Fruit fly (Drosophila melanogaster) whole organism, pupa: ENCODE measurements around the gene CG12560.

ENCODE experiments used
- CG10348 ChIP-seq: fragments of 200-800 bp; sonication (Bioruptor generic); IDR thresholded peaks from 2 replicates; pipeline ENCODE4 v1.3.6; 2022; ENCODE audit warnings: missing biosample characterization, missing genetic modification characterization
- CG12605 ChIP-seq: fragments of 200-800 bp; sonication (Bioruptor generic); IDR thresholded peaks from 2 replicates; pipeline ENCODE4 v1.3.6; 2022; ENCODE audit warnings: missing biosample characterization, missing genetic modification characterization
- CG13204 ChIP-seq: fragments of 200-800 bp; sonication (Bioruptor generic); optimal IDR thresholded peaks from 2 replicates; lab custom pipeline; 2018; ENCODE audit warnings: missing biosample characterization, mild to moderate bottlenecking, missing genetic modification characterization, moderate library complexity
- CG14655 ChIP-seq: fragments of 200-800 bp; sonication (Bioruptor generic); optimal IDR thresholded peaks from 3 replicates; lab custom pipeline; 2017; ENCODE audit warnings: mild to moderate bottlenecking, missing biosample characterization, missing genetic modification reagents, missing genetic modification characterization
- CG15710 ChIP-seq: fragments of 200-800 bp; sonication (Bioruptor generic); optimal IDR thresholded peaks from 2 replicates; lab custom pipeline; 2018; ENCODE audit warnings: missing biosample characterization, mild to moderate bottlenecking, missing genetic modification characterization, moderate library complexity
- CG17806 ChIP-seq: fragments of 200-800 bp; sonication (Bioruptor generic); optimal IDR thresholded peaks from 2 replicates; lab custom pipeline; 2018; ENCODE audit warnings: missing biosample characterization, mild to moderate bottlenecking, missing genetic modification characterization, moderate library complexity
- CG32121 ChIP-seq: fragments of 200-800 bp; sonication (Bioruptor generic); IDR thresholded peaks from 2 replicates; pipeline ENCODE4 v1.3.6; 2022; ENCODE audit warnings: missing biosample characterization, missing genetic modification characterization
- CG34367 ChIP-seq: fragments of 200-800 bp; sonication (Bioruptor generic); optimal IDR thresholded peaks from 2 replicates; lab custom pipeline; 2018; ENCODE audit warnings: missing biosample characterization, mild to moderate bottlenecking, missing genetic modification characterization
- CG4496 ChIP-seq: fragments of 200-800 bp; sonication (Bioruptor generic); IDR thresholded peaks from 3 replicates; pipeline ENCODE4 v1.3.6; 2022; ENCODE audit warnings: missing biosample characterization, missing genetic modification characterization
- CG8159 ChIP-seq: fragments of 200-800 bp; sonication (Bioruptor generic); optimal IDR thresholded peaks from 3 replicates; lab custom pipeline; 2018; ENCODE audit warnings: missing biosample characterization, mild to moderate bottlenecking, missing genetic modification characterization, moderate library complexity
- CG8301 ChIP-seq: fragments of 200-800 bp; sonication (Bioruptor generic); optimal IDR thresholded peaks from 2 replicates; lab custom pipeline; 2018; ENCODE audit warnings: missing biosample characterization, mild to moderate bottlenecking, missing genetic modification characterization
- CG9948 ChIP-seq: fragments of 200-800 bp; sonication (Bioruptor generic); optimal IDR thresholded peaks from 2 replicates; lab custom pipeline; 2018; ENCODE audit warnings: missing biosample characterization, mild to moderate bottlenecking, missing genetic modification characterization, moderate library complexity
- D1 ChIP-seq: fragments of 200-800 bp; sonication (Bioruptor generic); optimal IDR thresholded peaks from 2 replicates; lab custom pipeline; 2018; ENCODE audit warnings: missing biosample characterization, mild to moderate bottlenecking, missing genetic modification characterization, moderate library complexity
- EcR ChIP-seq: fragments of 200-800 bp; sonication (Bioruptor generic); optimal IDR thresholded peaks from 3 replicates; lab custom pipeline; 2019; ENCODE audit warnings: missing biosample characterization, missing genetic modification characterization, mild to moderate bottlenecking, moderate library complexity, missing genetic modification reagents
- Ets98B ChIP-seq: fragments of 200-800 bp; sonication (Bioruptor generic); IDR thresholded peaks from 2 replicates; pipeline ENCODE4 v1.3.6; 2022; ENCODE audit warnings: missing biosample characterization, missing genetic modification characterization
- Pif1A ChIP-seq: fragments of 200-800 bp; sonication (Bioruptor generic); optimal IDR thresholded peaks from 3 replicates; lab custom pipeline; 2016; ENCODE audit warnings: missing biosample characterization, missing genetic modification characterization
- Pif1B ChIP-seq: fragments of 200-800 bp; sonication (Bioruptor generic); optimal IDR thresholded peaks from 3 replicates; lab custom pipeline; 2016; ENCODE audit warnings: missing biosample characterization, missing genetic modification characterization
- Snoo ChIP-seq: fragments of 200-800 bp; sonication (Bioruptor generic); optimal IDR thresholded peaks from 3 replicates; lab custom pipeline; 2017; ENCODE audit warnings: missing biosample characterization, mild to moderate bottlenecking, missing genetic modification characterization, inconsistent platforms
- fd96Ca ChIP-seq: fragments of 200-800 bp; sonication (Bioruptor generic); IDR thresholded peaks from 3 replicates; pipeline ENCODE4 v1.3.6; 2022; ENCODE audit warnings: missing biosample characterization, missing genetic modification characterization
- gl ChIP-seq: fragments of 200-800 bp; sonication (Bioruptor generic); optimal IDR thresholded peaks from 2 replicates; lab custom pipeline; 2018; ENCODE audit warnings: missing biosample characterization, mild to moderate bottlenecking, missing genetic modification characterization
- rn ChIP-seq: fragments of 200-800 bp; sonication (Bioruptor generic); IDR thresholded peaks from 2 replicates; pipeline ENCODE4 v1.3.6; 2022; ENCODE audit warnings: missing biosample characterization, missing genetic modification characterization

CG12560 gene

dm6 chr2L:8009283-8010211, at the start of gene CG12560:
CG12560 (minus strand) TSS chr2L:8009477.
- no peak for TF ChIP-seq D1
- TF ChIP-seq CG15710 (tag; lab: Kevin White, UChicago) = peak; percentile 28
- TF ChIP-seq CG8301 (tag; lab: Kevin White, UChicago) = no peak
- no peak for TF ChIP-seq CG14655 (GFP tag; lab: Kevin White, UChicago)
- peak; percentile 49 for TF ChIP-seq CG13204 (GFP tag; lab: Kevin White, UChicago)
- no peak for TF ChIP-seq CG17806 (tag; lab: Kevin White, UChicago)
- TF ChIP-seq Pif1A (GFP tag; lab: Kevin White, UChicago) = peak; percentile 45
- peak; percentile 47 for TF ChIP-seq EcR
- no peak for TF ChIP-seq Snoo (tag; lab: Kevin White, UChicago)
- TF ChIP-seq rn (GFP tag; lab: Robert Waterston, UW) = no peak
- peak; percentile 43 for TF ChIP-seq gl (tag; lab: Kevin White, UChicago)
- TF ChIP-seq CG9948 (tag; lab: Kevin White, UChicago) = no peak
- peak; percentile 15 for TF ChIP-seq Pif1B (GFP tag; lab: Kevin White, UChicago)
- peak; percentile 30; the same call in 1 of the 3 replicates for TF ChIP-seq CG4496 (GFP tag; lab: Robert Waterston, UW)
- TF ChIP-seq CG34367 (tag; lab: Kevin White, UChicago) = peak; percentile 21
- peak; percentile 35; the same call in 1 of the 2 replicates for TF ChIP-seq Ets98B
- TF ChIP-seq CG32121 (GFP tag; lab: Robert Waterston, UW) = no peak
- no peak for TF ChIP-seq CG8159 (tag; lab: Kevin White, UChicago)
- peak; percentile 88 for TF ChIP-seq CG12605 (GFP tag; lab: Robert Waterston, UW)
- no peak for TF ChIP-seq CG10348 (GFP tag; lab: Robert Waterston, UW)
- TF ChIP-seq fd96Ca (GFP tag; lab: Robert Waterston, UW) = no peak

dm6 chr2L:8043282-8043668, 34.0 kb upstream of the CG12560 start, which contains the start of gene Megf8:
Megf8 (plus strand) TSS chr2L:8043471.
- TF ChIP-seq CG17806 (tag; lab: Kevin White, UChicago) (no peak), Pif1B (GFP tag; lab: Kevin White, UChicago) (no peak), CG32121 (GFP tag; lab: Robert Waterston, UW) (no peak), gl (tag; lab: Kevin White, UChicago) (no peak), Pif1A (GFP tag; lab: Kevin White, UChicago) (no peak), fd96Ca (GFP tag; lab: Robert Waterston, UW) (no peak), rn (GFP tag; lab: Robert Waterston, UW) (no peak), CG8159 (tag; lab: Kevin White, UChicago) (no peak), CG12605 (GFP tag; lab: Robert Waterston, UW) (no peak), CG13204 (GFP tag; lab: Kevin White, UChicago) (no peak), CG9948 (tag; lab: Kevin White, UChicago) (no peak), D1 (no peak), CG14655 (GFP tag; lab: Kevin White, UChicago) (no peak), CG4496 (GFP tag; lab: Robert Waterston, UW) (no peak), CG8301 (tag; lab: Kevin White, UChicago) (no peak), CG15710 (tag; lab: Kevin White, UChicago) (no peak), Ets98B (no peak)

dm6 chr2L:8042645-8043281, 33.5 kb upstream of the CG12560 start, which contains the start of gene RpL36A:
RpL36A (minus strand) TSS chr2L:8042909.
- TF ChIP-seq Snoo (tag; lab: Kevin White, UChicago) (peak; percentile 6), CG8159 (tag; lab: Kevin White, UChicago) (peak; percentile 18), CG34367 (tag; lab: Kevin White, UChicago) (peak; percentile 12), CG8301 (tag; lab: Kevin White, UChicago) (no peak), CG12605 (GFP tag; lab: Robert Waterston, UW) (no peak; the same call in 1 of the 2 replicates), CG4496 (GFP tag; lab: Robert Waterston, UW) (no peak; the same call in 2 of the 3 replicates), Ets98B (peak; percentile 28; the same call in 1 of the 2 replicates), CG15710 (tag; lab: Kevin White, UChicago) (peak; percentile 34), EcR (no peak), gl (tag; lab: Kevin White, UChicago) (peak; percentile 33), fd96Ca (GFP tag; lab: Robert Waterston, UW) (peak; percentile 34; the same call in 1 of the 3 replicates)

- TF ChIP-seq Ets98B = no peak
- TF ChIP-seq CG4496 (GFP tag; lab: Robert Waterston, UW) = no peak
- no peak for TF ChIP-seq CG14655 (GFP tag; lab: Kevin White, UChicago)
- no peak for TF ChIP-seq Pif1A (GFP tag; lab: Kevin White, UChicago)
- no peak for TF ChIP-seq Pif1B (GFP tag; lab: Kevin White, UChicago)
- no peak for TF ChIP-seq CG17806 (tag; lab: Kevin White, UChicago)
- TF ChIP-seq gl (tag; lab: Kevin White, UChicago) = no peak
- TF ChIP-seq CG8159 (tag; lab: Kevin White, UChicago) = no peak
- no peak for TF ChIP-seq CG15710 (tag; lab: Kevin White, UChicago)
- no peak for TF ChIP-seq EcR
- no peak for TF ChIP-seq D1
These were observed 31.6 kb upstream of the CG12560 start, which contains the start of gene CCDC53 for dm6 chr2L:8040872-8041271. CCDC53 (plus strand) TSS chr2L:8041106.
